Worm (Caenorhabditis elegans) whole organism, L3 larva: Measurements from ENCODE around the gene Y37D8A.5.

Experiments used
- ama-1 ChIP-seq: fragments of 150-350 bp; optimal IDR thresholded peaks from 2 replicates; lab custom pipeline; 2018
- ceh-16 ChIP-seq: sonication (generic microtip); optimal IDR thresholded peaks from 2 replicates; lab custom pipeline; 2017; ENCODE audit warnings: missing biosample characterization, missing genetic modification characterization
- egl-27 ChIP-seq: sonication (generic microtip); optimal IDR thresholded peaks from 4 replicates; lab custom pipeline; 2017; ENCODE audit warnings: missing biosample characterization, missing genetic modification reagents, missing genetic modification characterization
- fkh-10 ChIP-seq: sonication (generic microtip); optimal IDR thresholded peaks from 2 replicates; lab custom pipeline; 2017; ENCODE audit warnings: missing biosample characterization, missing genetic modification reagents, missing genetic modification characterization
- fkh-2 ChIP-seq: fragments of 150-350 bp; optimal IDR thresholded peaks from 2 replicates; lab custom pipeline; 2014; ENCODE audit warnings: missing biosample characterization, missing genetic modification reagents, missing genetic modification characterization
- fos-1 ChIP-seq: fragments of 150-350 bp; optimal IDR thresholded peaks from 2 replicates; lab custom pipeline; 2014; ENCODE audit warnings: missing biosample characterization, missing genetic modification characterization
- hmg-11 ChIP-seq: sonication (generic microtip); optimal IDR thresholded peaks from 2 replicates; lab custom pipeline; 2016; ENCODE audit warnings: missing genetic modification characterization, missing compliant biosample characterization
- lin-15B ChIP-seq: fragments of 150-350 bp; optimal IDR thresholded peaks from 2 replicates; lab custom pipeline; 2014; ENCODE audit warnings: missing biosample characterization, missing genetic modification characterization
- mml-1 ChIP-seq: fragments of 150-350 bp; sonication (generic microtip); optimal IDR thresholded peaks from 3 replicates; lab custom pipeline; 2014; ENCODE audit warnings: missing biosample characterization, missing genetic modification characterization
- nhr-25 ChIP-seq: sonication (generic microtip); optimal IDR thresholded peaks from 2 replicates; lab custom pipeline; 2017; ENCODE audit warnings: missing biosample characterization, missing genetic modification characterization
- nhr-43 ChIP-seq: sonication (generic microtip); optimal IDR thresholded peaks from 2 replicates; lab custom pipeline; 2016; ENCODE audit warnings: mild to moderate bottlenecking, missing genetic modification characterization, missing compliant biosample characterization; ENCODE audit not compliant: poor library complexity, severe bottlenecking
- unc-62 ChIP-seq: fragments of 150-350 bp; sonication (generic microtip); optimal IDR thresholded peaks from 4 replicates; lab custom pipeline; 2014; ENCODE audit warnings: missing biosample characterization, missing genetic modification reagents, missing genetic modification characterization
- ztf-11 ChIP-seq: fragments of 150-350 bp; optimal IDR thresholded peaks from 2 replicates; lab custom pipeline; 2014; ENCODE audit warnings: missing biosample characterization, missing genetic modification characterization
- ztf-4 ChIP-seq: fragments of 150-350 bp; optimal IDR thresholded peaks from 2 replicates; lab custom pipeline; 2014; ENCODE audit warnings: missing biosample characterization, missing genetic modification characterization

- no peak for TF ChIP-seq fkh-10 (GFP tag; lab: Kevin White, UChicago)
- TF ChIP-seq ama-1 (lab: Kevin White, UChicago): peak; percentile 63
- no peak for TF ChIP-seq fkh-2
- TF ChIP-seq unc-62 (GFP tag; lab: Kevin White, UChicago): no peak
- no peak for TF ChIP-seq ceh-16
- TF ChIP-seq egl-27 (tag; lab: Kevin White, UChicago): no peak
- TF ChIP-seq nhr-25 (tag; lab: Kevin White, UChicago): no peak
- no peak for TF ChIP-seq ztf-4 (tag; lab: Kevin White, UChicago)
- TF ChIP-seq mml-1 (tag; lab: Kevin White, UChicago): no peak
- no peak for TF ChIP-seq hmg-11 (tag; lab: Kevin White, UChicago)
- no peak for TF ChIP-seq lin-15B (tag; lab: Kevin White, UChicago)
- no peak for TF ChIP-seq fos-1 (tag; lab: Kevin White, UChicago)
- no peak for TF ChIP-seq nhr-43 (tag; lab: Kevin White, UChicago)
- TF ChIP-seq ztf-11 (tag; lab: Kevin White, UChicago): no peak
Observed at ce11 chrIII:12836742-12837285, 18.5 kb downstream of the Y37D8A.5 start.
